Fruit fly (Drosophila melanogaster): Measurements from ENCODE around the gene CG5388.
A peak's percentile ranks its signal among the peaks of the same experiment; 100 is the strongest.

The CG5388 gene

dm6 chr3R:22368777-22369214 lies 28.7 kb upstream of the CG5388 start (continued):
- TF ChIP-seq CG6792 (GFP tag; optimal IDR thresholded peaks at IDR 0.05) (peak; percentile 56), OdsH (GFP tag; optimal IDR thresholded peaks at IDR 0.05) (peak; percentile 68), Sox15 (GFP tag; optimal IDR thresholded peaks at IDR 0.05) (no peak), CG8119 (GFP tag; IDR thresholded peaks at IDR 0.05) (peak; percentile 79), CG6163 (GFP tag; IDR thresholded peaks at IDR 0.05) (peak; percentile 62), Eip75B (GFP tag; optimal IDR thresholded peaks at IDR 0.05) (peak; percentile 60), svp (GFP tag) (peak; percentile 66), CG16779 (tag; optimal IDR thresholded peaks at IDR 0.05) (no peak), CG11294 (GFP tag; IDR thresholded peaks at IDR 0.05) (peak; percentile 79), Hr4 (GFP tag; optimal IDR thresholded peaks at IDR 0.05) (peak; percentile 54), vri (GFP tag; optimal IDR thresholded peaks at IDR 0.05) (peak; percentile 2), dsx (GFP tag; optimal IDR thresholded peaks at IDR 0.05; ENCODE audit: poor library complexity, severe bottlenecking) (peak; percentile 5), CG15336 (GFP tag; IDR thresholded peaks at IDR 0.05) (peak; percentile 82), CG8632 (GFP tag; optimal IDR thresholded peaks at IDR 0.05) (peak; percentile 52), pdm3 (GFP tag; optimal IDR thresholded peaks at IDR 0.05) (no peak)

- TF ChIP-seq vri (GFP tag; optimal IDR thresholded peaks at IDR 0.05) = peak; percentile 83
- TF ChIP-seq Eip75B (GFP tag; optimal IDR thresholded peaks at IDR 0.05) = no peak
- TF ChIP-seq CG15336 (GFP tag; IDR thresholded peaks at IDR 0.05) = peak; percentile 33; the same call in 1 of the 2 replicates
- TF ChIP-seq svp (GFP tag) = peak; percentile 83
- no peak for TF ChIP-seq CG1621 (tag; optimal IDR thresholded peaks at IDR 0.05)
- TF ChIP-seq CG32006 (GFP tag; optimal IDR thresholded peaks at IDR 0.05) = no peak
- peak; percentile 1 for TF ChIP-seq CG11762 (GFP tag; optimal IDR thresholded peaks at IDR 0.05; ENCODE audit: insufficient read depth)
- no peak for TF ChIP-seq dac (GFP tag; optimal IDR thresholded peaks at IDR 0.05)
- TF ChIP-seq Met (GFP tag; optimal IDR thresholded peaks at IDR 0.05) = no peak
- no peak for TF ChIP-seq ss (GFP tag; optimal IDR thresholded peaks at IDR 0.05)
- TF ChIP-seq CG10669 (GFP tag; optimal IDR thresholded peaks at IDR 0.05) = no peak
- TF ChIP-seq eg (GFP tag; IDR thresholded peaks at IDR 0.05) = peak; percentile 7; the same call in 2 of the 3 replicates
- TF ChIP-seq Blimp-1 (GFP tag; optimal IDR thresholded peaks at IDR 0.05) = peak; percentile 66
- peak; percentile 30; the same call in 2 of the 3 replicates for TF ChIP-seq CG6163 (GFP tag; IDR thresholded peaks at IDR 0.05)
- peak; percentile 32 for TF ChIP-seq Hr39 (GFP tag; optimal IDR thresholded peaks at IDR 0.05)
Measured at dm6 chr3R:22368077-22368776, 28.1 kb upstream of the CG5388 start.

DNA sequence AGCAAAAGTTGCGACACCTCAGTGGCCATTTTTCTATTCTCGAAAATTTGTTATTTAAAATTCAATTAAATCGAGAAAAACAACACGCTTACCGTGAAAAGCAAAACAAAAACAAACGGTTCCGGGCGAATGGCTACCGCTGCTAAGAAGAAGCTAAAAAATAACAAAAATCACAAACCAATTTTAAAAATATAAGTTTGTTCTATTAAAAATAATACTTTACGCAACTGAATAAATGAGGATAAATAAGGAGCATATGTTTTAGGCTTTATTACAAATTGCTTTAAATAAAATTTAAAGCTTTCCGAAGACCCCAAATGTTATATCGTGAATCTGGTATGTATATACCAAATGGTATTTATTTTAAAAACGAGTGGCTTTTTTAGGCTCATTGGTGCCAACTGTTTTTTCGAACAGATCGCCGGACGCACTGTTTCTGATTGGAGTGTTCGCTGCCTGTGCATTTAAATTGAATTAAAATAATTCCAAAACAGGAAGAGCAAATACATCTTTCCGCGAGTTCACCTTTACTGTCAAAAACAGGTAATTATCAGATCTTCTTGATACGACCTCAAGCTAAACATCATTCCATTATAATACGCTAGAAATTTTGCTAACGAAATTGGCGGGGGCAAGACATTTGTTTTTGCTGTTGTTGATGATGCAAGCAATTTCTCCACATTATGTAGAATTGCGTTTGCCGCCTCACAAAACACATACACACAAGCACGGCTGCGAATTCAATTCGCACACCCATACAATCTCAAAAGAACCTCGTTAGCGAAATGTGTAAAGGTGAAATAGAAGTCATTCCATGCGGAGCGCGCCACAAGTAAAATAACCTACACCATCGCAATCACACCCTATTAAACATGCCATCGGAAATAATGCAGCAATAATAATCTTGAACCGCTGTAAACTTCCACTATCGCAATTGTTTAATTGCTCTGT lies 27.3 kb upstream of the CG5388 start, which contains the start of the genes Polr3F and PyK:
Gene Polr3F, minus strand, starts transcription at position 248 of the 951 bp plus-strand sequence.
Gene PyK, plus strand, starts transcription at position 411 of the 951 bp plus-strand sequence.
- no peak for TF ChIP-seq CG34406 (GFP tag; optimal IDR thresholded peaks at IDR 0.05)
- TF ChIP-seq Lpt (GFP tag; optimal IDR thresholded peaks at IDR 0.05) = no peak
- TF ChIP-seq pdm3 (GFP tag; optimal IDR thresholded peaks at IDR 0.05) = peak; percentile 36
- TF ChIP-seq CG7368 (GFP tag; optimal IDR thresholded peaks at IDR 0.05) = no peak
- TF ChIP-seq fd85E (GFP tag; optimal IDR thresholded peaks at IDR 0.05) = no peak
- TF ChIP-seq fkh (GFP tag; optimal IDR thresholded peaks at IDR 0.05) = no peak
- no peak for TF ChIP-seq CG11902 (GFP tag; optimal IDR thresholded peaks at IDR 0.05)
- TF ChIP-seq CG3919 (GFP tag; optimal IDR thresholded peaks at IDR 0.05) = no peak
- no peak for TF ChIP-seq Sox15 (GFP tag; optimal IDR thresholded peaks at IDR 0.05)
- peak; percentile 47 for TF ChIP-seq CG10669 (GFP tag; optimal IDR thresholded peaks at IDR 0.05)
- no peak for TF ChIP-seq CG4318 (GFP tag; optimal IDR thresholded peaks at IDR 0.05)
- TF ChIP-seq svp (GFP tag) = peak; percentile 57
- peak; percentile 36 for TF ChIP-seq lz (GFP tag; optimal IDR thresholded peaks at IDR 0.05)
- peak; percentile 46 for TF ChIP-seq esn (GFP tag; optimal IDR thresholded peaks at IDR 0.05)
- peak; percentile 1 for TF ChIP-seq acj6 (GFP tag; optimal IDR thresholded peaks at IDR 0.05)
- TF ChIP-seq Smox (GFP tag; optimal IDR thresholded peaks at IDR 0.05) = peak; percentile 45
- peak; percentile 41 for TF ChIP-seq CG3032 (tag; optimal IDR thresholded peaks at IDR 0.05)
- peak; percentile 30 for TF ChIP-seq dac (GFP tag; optimal IDR thresholded peaks at IDR 0.05)
- peak in 1 of 2 experiments; percentile 32 for TF ChIP-seq ss (GFP tag; optimal IDR thresholded peaks at IDR 0.05)
- no peak for TF ChIP-seq CG6854 (GFP tag; optimal IDR thresholded peaks at IDR 0.05)
- TF ChIP-seq Hr4 (GFP tag; optimal IDR thresholded peaks at IDR 0.05) = peak; percentile 49
- TF ChIP-seq CG1621 (tag; optimal IDR thresholded peaks at IDR 0.05) = peak; percentile 52
- TF ChIP-seq CG31627 (GFP tag; optimal IDR thresholded peaks at IDR 0.05) = peak; percentile 1
- TF ChIP-seq fd59A (GFP tag; optimal IDR thresholded peaks at IDR 0.05) = no peak
- peak; percentile 72 for TF ChIP-seq Eip78C (GFP tag)
- TF ChIP-seq CG16779 (tag; optimal IDR thresholded peaks at IDR 0.05) = no peak
- peak; percentile 16 for TF ChIP-seq dsx (GFP tag; optimal IDR thresholded peaks at IDR 0.05; ENCODE audit: poor library complexity, severe bottlenecking)
- peak; percentile 51 for TF ChIP-seq Ets96B (tag; optimal IDR thresholded peaks at IDR 0.05)

Measured in whole organism, prepupa.